Fruit fly (Drosophila melanogaster) whole organism, prepupa: ENCODE results near the gene CG43638.

Source experiments
- Blimp-1 ChIP-seq: fragments of 200-800 bp; sonication (Bioruptor generic); optimal IDR thresholded peaks from 3 replicates; lab custom pipeline; 2017; ENCODE audit warnings: missing biosample characterization, missing genetic modification characterization, mild to moderate bottlenecking, moderate library complexity, missing genetic modification reagents
- CG10631 ChIP-seq: fragments of 200-800 bp; sonication (Bioruptor generic); optimal IDR thresholded peaks from 2 replicates; lab custom pipeline; 2016; ENCODE audit warnings: missing biosample characterization, missing genetic modification characterization
- CG10669 ChIP-seq: fragments of 200-800 bp; sonication (Bioruptor generic); optimal IDR thresholded peaks from 3 replicates; lab custom pipeline; 2018; ENCODE audit warnings: missing biosample characterization, mild to moderate bottlenecking, missing genetic modification characterization, moderate library complexity
- CG11762 ChIP-seq: fragments of 200-800 bp; sonication (Bioruptor generic); optimal IDR thresholded peaks from 3 replicates; lab custom pipeline; 2016; ENCODE audit warnings: missing biosample characterization, missing genetic modification characterization; ENCODE audit not compliant: insufficient read depth
- CG15336 ChIP-seq: fragments of 200-800 bp; sonication (Bioruptor generic); IDR thresholded peaks from 2 replicates; pipeline ENCODE4 v1.3.6; 2022; ENCODE audit warnings: missing biosample characterization, missing genetic modification characterization
- CG1621 ChIP-seq: fragments of 200-800 bp; sonication (Bioruptor generic); optimal IDR thresholded peaks from 3 replicates; lab custom pipeline; 2018; ENCODE audit warnings: missing biosample characterization, mild to moderate bottlenecking, missing genetic modification characterization
- CG16779 ChIP-seq: fragments of 200-800 bp; sonication (Bioruptor generic); optimal IDR thresholded peaks from 3 replicates; lab custom pipeline; 2017; ENCODE audit warnings: missing biosample characterization, mild to moderate bottlenecking, missing genetic modification characterization
- CG3032 ChIP-seq: fragments of 200-800 bp; optimal IDR thresholded peaks from 2 replicates; lab custom pipeline; 2019; ENCODE audit warnings: missing biosample characterization, mild to moderate bottlenecking, missing genetic modification characterization, moderate library complexity
- CG32006 ChIP-seq: fragments of 200-800 bp; sonication (Bioruptor generic); optimal IDR thresholded peaks from 3 replicates; lab custom pipeline; 2017; ENCODE audit warnings: missing biosample characterization, mild to moderate bottlenecking, missing genetic modification characterization
- CG34406 ChIP-seq: fragments of 200-800 bp; sonication (Bioruptor generic); optimal IDR thresholded peaks from 3 replicates; lab custom pipeline; 2016; ENCODE audit warnings: missing biosample characterization, missing genetic modification characterization
- CG3919 ChIP-seq: fragments of 200-800 bp; sonication (Bioruptor generic); optimal IDR thresholded peaks from 3 replicates; lab custom pipeline; 2016; ENCODE audit warnings: missing biosample characterization, missing genetic modification characterization
- CG4318 ChIP-seq: fragments of 200-800 bp; sonication (Bioruptor generic); optimal IDR thresholded peaks from 3 replicates; lab custom pipeline; 2017; ENCODE audit warnings: missing biosample characterization, mild to moderate bottlenecking, missing genetic modification characterization
- CG6163 ChIP-seq: fragments of 200-800 bp; sonication (Bioruptor generic); IDR thresholded peaks from 3 replicates; pipeline ENCODE4 v1.3.6; 2022; ENCODE audit warnings: missing biosample characterization, missing genetic modification characterization
- CG6792 ChIP-seq: fragments of 200-800 bp; sonication (Bioruptor generic); optimal IDR thresholded peaks from 3 replicates; lab custom pipeline; 2016; ENCODE audit warnings: missing biosample characterization, missing genetic modification characterization
- CG6808 ChIP-seq: fragments of 200-800 bp; sonication (Bioruptor generic); optimal IDR thresholded peaks from 3 replicates; lab custom pipeline; 2017; ENCODE audit warnings: missing biosample characterization, missing genetic modification characterization, mild to moderate bottlenecking, moderate library complexity, missing genetic modification reagents
- CG6854 ChIP-seq: fragments of 200-800 bp; sonication (Bioruptor generic); optimal IDR thresholded peaks from 2 replicates; lab custom pipeline; 2017; ENCODE audit warnings: missing biosample characterization, mild to moderate bottlenecking, missing genetic modification characterization
- CG7368 ChIP-seq: fragments of 200-800 bp; sonication (Bioruptor generic); optimal IDR thresholded peaks from 3 replicates; lab custom pipeline; 2016; ENCODE audit warnings: missing biosample characterization, missing genetic modification characterization
- CG8119 ChIP-seq: fragments of 200-800 bp; sonication (Bioruptor generic); IDR thresholded peaks from 3 replicates; pipeline ENCODE4 v1.3.6; 2022; ENCODE audit warnings: missing biosample characterization, missing genetic modification characterization
- CG9139 ChIP-seq: fragments of 200-800 bp; sonication (Bioruptor generic); optimal IDR thresholded peaks from 3 replicates; lab custom pipeline; 2017; ENCODE audit warnings: missing biosample characterization, mild to moderate bottlenecking, missing genetic modification characterization
- Eip75B ChIP-seq: fragments of 200-800 bp; sonication (Bioruptor generic); optimal IDR thresholded peaks from 3 replicates; lab custom pipeline; 2016; ENCODE audit warnings: missing biosample characterization, missing genetic modification characterization
- Eip78C ChIP-seq: fragments of 200-800 bp; sonication (Bioruptor generic); peaks from one replicate; lab custom pipeline; 2016; ENCODE audit warnings: missing biosample characterization, missing genetic modification characterization
- Eip93F ChIP-seq: fragments of 200-800 bp; sonication (Bioruptor generic); optimal IDR thresholded peaks from 2 replicates; lab custom pipeline; 2016; ENCODE audit warnings: missing biosample characterization, mild to moderate bottlenecking, missing genetic modification characterization
- Ets21C ChIP-seq: fragments of 200-800 bp; sonication (Bioruptor generic); optimal IDR thresholded peaks from 3 replicates; lab custom pipeline; 2016; ENCODE audit warnings: missing biosample characterization, missing genetic modification characterization
- Hr38 ChIP-seq: sonication (Bioruptor generic); optimal IDR thresholded peaks from 2 replicates; lab custom pipeline; 2016; ENCODE audit warnings: missing biosample characterization, missing genetic modification characterization
- Hr39 ChIP-seq: fragments of 200-800 bp; sonication (Bioruptor generic); optimal IDR thresholded peaks from 2 replicates; lab custom pipeline; 2016; ENCODE audit warnings: missing biosample characterization, missing genetic modification characterization
- Hr4 ChIP-seq: fragments of 200-800 bp; sonication (Bioruptor generic); optimal IDR thresholded peaks from 3 replicates; lab custom pipeline; 2016; ENCODE audit warnings: missing biosample characterization, missing genetic modification characterization
- Met ChIP-seq: fragments of 200-800 bp; sonication (Bioruptor generic); optimal IDR thresholded peaks from 3 replicates; lab custom pipeline; 2016; ENCODE audit warnings: missing biosample characterization, missing genetic modification characterization
- OdsH ChIP-seq: fragments of 200-800 bp; sonication (Bioruptor generic); optimal IDR thresholded peaks from 3 replicates; lab custom pipeline; 2016; ENCODE audit warnings: missing biosample characterization, missing genetic modification characterization
- Smox ChIP-seq: fragments of 200-800 bp; sonication (Bioruptor generic); optimal IDR thresholded peaks from 3 replicates; lab custom pipeline; 2016; ENCODE audit warnings: missing biosample characterization, missing genetic modification characterization
- Sox102F ChIP-seq: fragments of 200-800 bp; sonication (Bioruptor generic); optimal IDR thresholded peaks from 2 replicates; lab custom pipeline; 2016; ENCODE audit warnings: missing biosample characterization, mild to moderate bottlenecking, missing genetic modification characterization
- Sox14 ChIP-seq: fragments of 200-800 bp; sonication (Bioruptor generic); optimal IDR thresholded peaks from 3 replicates; lab custom pipeline; 2016; ENCODE audit warnings: missing biosample characterization, missing genetic modification characterization
- Sox15 ChIP-seq: fragments of 200-800 bp; sonication (Bioruptor generic); optimal IDR thresholded peaks from 3 replicates; lab custom pipeline; 2016; ENCODE audit warnings: missing biosample characterization, missing genetic modification characterization
- acj6 ChIP-seq: fragments of 200-800 bp; sonication (Bioruptor generic); optimal IDR thresholded peaks from 3 replicates; lab custom pipeline; 2016; ENCODE audit warnings: missing biosample characterization, missing genetic modification characterization
- cyc ChIP-seq: fragments of 200-800 bp; sonication (Bioruptor generic); optimal IDR thresholded peaks from 3 replicates; lab custom pipeline; 2016; ENCODE audit warnings: missing biosample characterization, missing genetic modification characterization
- dac ChIP-seq: fragments of 200-800 bp; sonication (Bioruptor generic); optimal IDR thresholded peaks from 2 replicates; lab custom pipeline; 2017; ENCODE audit warnings: missing biosample characterization, mild to moderate bottlenecking, missing genetic modification characterization
- eg ChIP-seq: fragments of 200-800 bp; sonication (Bioruptor generic); IDR thresholded peaks from 3 replicates; pipeline ENCODE4 v1.3.6; 2022; ENCODE audit warnings: missing biosample characterization, missing genetic modification characterization
- esn ChIP-seq: fragments of 200-800 bp; sonication (Bioruptor generic); optimal IDR thresholded peaks from 2 replicates; lab custom pipeline; 2016; ENCODE audit warnings: missing biosample characterization, mild to moderate bottlenecking, missing genetic modification characterization, moderate library complexity
- fd59A ChIP-seq: fragments of 200-800 bp; sonication (Bioruptor generic); optimal IDR thresholded peaks from 2 replicates; lab custom pipeline; 2017; ENCODE audit warnings: missing biosample characterization, mild to moderate bottlenecking, missing genetic modification characterization, missing genetic modification reagents
- fd85E ChIP-seq: fragments of 200-800 bp; sonication (Bioruptor generic); optimal IDR thresholded peaks from 3 replicates; lab custom pipeline; 2016; ENCODE audit warnings: missing biosample characterization, missing genetic modification characterization
- fkh ChIP-seq: fragments of 200-800 bp; sonication (Bioruptor generic); optimal IDR thresholded peaks from 3 replicates; lab custom pipeline; 2017; ENCODE audit warnings: missing biosample characterization, mild to moderate bottlenecking, missing genetic modification characterization, moderate library complexity
- lz ChIP-seq: fragments of 200-800 bp; sonication (Bioruptor generic); optimal IDR thresholded peaks from 3 replicates; lab custom pipeline; 2016; ENCODE audit warnings: missing biosample characterization, missing genetic modification characterization
- pdm3 ChIP-seq: fragments of 200-800 bp; sonication (Bioruptor generic); optimal IDR thresholded peaks from 3 replicates; lab custom pipeline; 2016; ENCODE audit warnings: missing biosample characterization, missing genetic modification characterization
- spab ChIP-seq: fragments of 200-800 bp; sonication (Bioruptor generic); optimal IDR thresholded peaks from 2 replicates; lab custom pipeline; 2017; ENCODE audit warnings: missing biosample characterization, mild to moderate bottlenecking, missing genetic modification characterization, missing genetic modification reagents
- ss ChIP-seq, 2 experiments: fragments of 200-800 bp; sonication (Bioruptor generic); optimal IDR thresholded peaks; 2 replicates in 1 of 2; 3 replicates in 1 of 2; lab custom pipeline; 2017 to 2018; ENCODE audit warnings: mild to moderate bottlenecking in 2 of 2, missing biosample characterization in 2 of 2, missing genetic modification characterization in 2 of 2, moderate library complexity in 1 of 2
- topi ChIP-seq: fragments of 200-800 bp; sonication (Bioruptor generic); optimal IDR thresholded peaks from 3 replicates; lab custom pipeline; 2016; ENCODE audit warnings: missing biosample characterization, missing genetic modification characterization
- vri ChIP-seq: fragments of 200-800 bp; sonication (Bioruptor generic); optimal IDR thresholded peaks from 3 replicates; lab custom pipeline; 2016; ENCODE audit warnings: missing biosample characterization, mild to moderate bottlenecking, missing genetic modification characterization

Gene CG43638

dm6 chr3L:12027929-12028328 is 16.4 kb upstream of the CG43638 start:
- TF ChIP-seq vri (no peak), Blimp-1 (GFP tag; lab: Kevin White, UChicago) (peak; percentile 5)

DNA sequence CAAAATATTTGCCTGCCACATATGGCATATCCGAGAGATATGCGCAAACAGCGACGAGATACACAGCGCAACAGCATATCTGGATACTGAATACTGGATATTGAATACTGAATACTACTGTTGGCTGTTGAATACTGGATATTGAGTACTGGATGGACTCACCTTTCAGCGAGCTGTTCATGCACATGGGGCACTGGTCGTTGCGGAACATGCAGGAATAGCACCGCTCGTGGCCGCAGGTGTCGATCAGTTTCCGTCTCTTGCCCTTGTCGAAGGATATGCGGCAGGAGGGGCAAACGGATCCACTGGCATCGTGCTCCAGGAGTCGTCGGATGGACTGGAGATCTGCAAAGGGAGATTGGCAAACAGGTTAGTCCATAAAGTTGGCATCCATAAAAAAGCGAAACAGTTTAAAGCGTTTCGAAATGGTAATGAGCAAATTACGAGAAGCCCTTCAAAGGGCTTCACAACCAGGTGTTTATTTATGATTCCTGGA is 15.8 kb upstream of the CG43638 start:
- TF ChIP-seq CG1621 (peak; percentile 59), CG6808 (GFP tag; lab: Kevin White, UChicago) (peak; percentile 2), CG7368 (GFP tag; lab: Kevin White, UChicago) (no peak), eg (GFP tag; lab: Robert Waterston, UW) (0 out of 3 replicates have a peak, but pooled peaks have one; percentile 14), pdm3 (no peak), Sox14 (no peak), OdsH (GFP tag; lab: Kevin White, UChicago) (no peak), CG6854 (peak; percentile 23), CG6163 (0 out of 3 replicates have a peak, but pooled peaks have one; percentile 17), ss (GFP tag; optimal IDR thresholded peaks at IDR 0.05; lab: Kevin White, UChicago) (peak; percentile 18 to 54)

- TF ChIP-seq CG10669 (peak; percentile 84), CG34406 (GFP tag; lab: Kevin White, UChicago) (peak; percentile 29), Hr39 (peak; percentile 44), spab (peak; percentile 58), Sox14 (peak; percentile 53), CG3919 (GFP tag; lab: Kevin White, UChicago) (peak; percentile 81), Smox (GFP tag; lab: Kevin White, UChicago) (no peak), CG11762 (GFP tag; lab: Kevin White, UChicago) (peak; percentile 65), dac (GFP tag; lab: Kevin White, UChicago) (no peak), acj6 (GFP tag; lab: Kevin White, UChicago) (peak; percentile 57), Eip93F (GFP tag; lab: Kevin White, UChicago) (no peak), CG1621 (peak; percentile 46), OdsH (GFP tag; lab: Kevin White, UChicago) (peak; percentile 62), Sox15 (GFP tag; lab: Kevin White, UChicago) (no peak), CG9139 (GFP tag; lab: Kevin White, UChicago) (peak; percentile 15), Sox102F (peak; percentile 10), Eip78C (GFP tag; lab: Kevin White, UChicago) (peak; percentile 80), lz (GFP tag; lab: Kevin White, UChicago) (peak; percentile 15), Blimp-1 (GFP tag; lab: Kevin White, UChicago) (no peak), topi (GFP tag; lab: Kevin White, UChicago) (peak; percentile 65), CG6792 (GFP tag; lab: Kevin White, UChicago) (peak; percentile 27), fd85E (no peak), Ets21C (no peak), fd59A (GFP tag; lab: Kevin White, UChicago) (peak; percentile 46), Hr38 (GFP tag; lab: Kevin White, UChicago) (no peak), CG6854 (no peak), CG32006 (GFP tag; lab: Kevin White, UChicago) (peak; percentile 69), Met (peak; percentile 54), CG15336 (GFP tag; lab: Robert Waterston, UW) (peak; percentile 70), Eip75B (GFP tag; lab: Kevin White, UChicago) (peak; percentile 51), esn (GFP tag; lab: Kevin White, UChicago) (peak; percentile 42), eg (GFP tag; lab: Robert Waterston, UW) (peak; percentile 71), CG8119 (GFP tag; lab: Robert Waterston, UW) (peak; percentile 65; the same call in 2 of the 3 replicates), CG10631 (GFP tag; lab: Kevin White, UChicago) (peak; percentile 51), CG6163 (peak; percentile 79), CG3032 (peak; percentile 72), cyc (peak; percentile 69), ss (GFP tag; optimal IDR thresholded peaks at IDR 0.05; lab: Kevin White, UChicago) (no peak), vri (no peak), fkh (no peak), CG16779 (tag; lab: Kevin White, UChicago) (no peak), CG4318 (GFP tag; lab: Kevin White, UChicago) (peak; percentile 18), Hr4 (GFP tag; lab: Kevin White, UChicago) (peak; percentile 41)
These were observed 13.9 kb upstream of the CG43638 start for dm6 chr3L:12030521-12030920.
